Fruit fly (Drosophila melanogaster) whole organism, wandering third instar larva: ENCODE data around the gene ScsbetaA.

Experiments used
- Abd-B ChIP-seq: fragments of >200 bp; optimal IDR thresholded peaks from 2 replicates; lab custom pipeline; 2017; ENCODE audit warnings: missing biosample characterization, missing genetic modification characterization
- CG32264 ChIP-seq: fragments of 200-800 bp; sonication (Bioruptor generic); optimal IDR thresholded peaks from 2 replicates; lab custom pipeline; 2016; ENCODE audit warnings: missing biosample characterization, missing genetic modification characterization
- CG9705 ChIP-seq: fragments of 200-800 bp; sonication (Bioruptor generic); optimal IDR thresholded peaks from 2 replicates; lab custom pipeline; 2018; ENCODE audit warnings: missing biosample characterization, mild to moderate bottlenecking, missing genetic modification characterization
- CrebA ChIP-seq: fragments of 200-800 bp; sonication (Bioruptor generic); optimal IDR thresholded peaks from 2 replicates; lab custom pipeline; 2016; ENCODE audit warnings: missing biosample characterization, mild to moderate bottlenecking, missing genetic modification characterization, borderline replicate concordance
- Dfd ChIP-seq: fragments of >200 bp; optimal IDR thresholded peaks from 2 replicates; lab custom pipeline; 2017; ENCODE audit warnings: missing biosample characterization, missing genetic modification characterization
- Dif ChIP-seq: fragments of 200-275, 200-300 bp; sonication (Bioruptor generic); optimal IDR thresholded peaks from 2 replicates; lab custom pipeline; 2018; ENCODE audit warnings: missing biosample characterization, missing genetic modification characterization; ENCODE audit not compliant: partially characterized antibody
- GATAd ChIP-seq: sonication (Bioruptor generic); optimal IDR thresholded peaks from 2 replicates; lab custom pipeline; 2016; ENCODE audit warnings: missing biosample characterization, missing genetic modification characterization
- HLH106 ChIP-seq: fragments of 200-800 bp; optimal IDR thresholded peaks from 3 replicates; lab custom pipeline; 2019; ENCODE audit warnings: missing biosample characterization, mild to moderate bottlenecking, missing genetic modification characterization, moderate library complexity
- Hnf4 ChIP-seq: fragments of 200-800 bp; sonication (Bioruptor generic); optimal IDR thresholded peaks from 2 replicates; lab custom pipeline; 2016; ENCODE audit warnings: missing biosample characterization, mild to moderate bottlenecking, missing genetic modification characterization
- Hr78 ChIP-seq: fragments of >200 bp; optimal IDR thresholded peaks from 2 replicates; lab custom pipeline; 2017; ENCODE audit warnings: missing biosample characterization, missing genetic modification characterization
- Hr83 ChIP-seq: fragments of 200-300 bp; sonication (Bioruptor generic); optimal IDR thresholded peaks from 2 replicates; lab custom pipeline; 2016; ENCODE audit warnings: missing biosample characterization, mild to moderate bottlenecking, missing genetic modification characterization, moderate library complexity; ENCODE audit not compliant: poor library complexity, severe bottlenecking
- Jra ChIP-seq: sonication (Bioruptor generic); optimal IDR thresholded peaks from 2 replicates; lab custom pipeline; 2016; ENCODE audit warnings: missing biosample characterization, missing genetic modification characterization
- Mio ChIP-seq: sonication (Bioruptor generic); optimal IDR thresholded peaks from 2 replicates; lab custom pipeline; 2016; ENCODE audit warnings: missing biosample characterization, missing genetic modification characterization
- Myc ChIP-seq: fragments of >200 bp; optimal IDR thresholded peaks from 2 replicates; lab custom pipeline; 2017
- N ChIP-seq: fragments of >200 bp; optimal IDR thresholded peaks from 2 replicates; lab custom pipeline; 2018; ENCODE audit warnings: missing biosample characterization, missing external identifiers, missing genetic modification characterization
- OdsH ChIP-seq: fragments of 200-800 bp; sonication (Bioruptor generic); optimal IDR thresholded peaks from 2 replicates; lab custom pipeline; 2016; ENCODE audit warnings: missing biosample characterization, mild to moderate bottlenecking, missing genetic modification characterization
- Rel ChIP-seq, 2 experiments: fragments of 200-800 bp; sonication (Bioruptor generic) in 1 of 2; optimal IDR thresholded peaks; 2 replicates in 1 of 2; 3 replicates in 1 of 2; lab custom pipeline; 2016 to 2019; ENCODE audit warnings: mild to moderate bottlenecking in 2 of 2, missing biosample characterization in 2 of 2, missing genetic modification characterization in 2 of 2, moderate library complexity in 1 of 2
- Sp1 ChIP-seq: fragments of 200-800 bp; sonication (Bioruptor generic); optimal IDR thresholded peaks from 3 replicates; lab custom pipeline; 2019; ENCODE audit warnings: missing biosample characterization, mild to moderate bottlenecking, missing genetic modification characterization, moderate library complexity
- Vsx2 ChIP-seq: fragments of 200-300, 225-300 bp; sonication (Bioruptor generic); optimal IDR thresholded peaks from 2 replicates; lab custom pipeline; 2018; ENCODE audit warnings: missing biosample characterization, missing genetic modification characterization; ENCODE audit not compliant: partially characterized antibody
- br ChIP-seq: fragments of 200-800 bp; sonication (Bioruptor generic); optimal IDR thresholded peaks from 2 replicates; lab custom pipeline; 2016; ENCODE audit warnings: missing biosample characterization, missing genetic modification characterization
- brk ChIP-seq: fragments of 200-800 bp; sonication (Bioruptor generic); optimal IDR thresholded peaks from 2 replicates; lab custom pipeline; 2016; ENCODE audit warnings: missing biosample characterization, mild to moderate bottlenecking, missing genetic modification characterization
- dl ChIP-seq, 2 experiments: fragments of 175-275, 200-275 bp in 1 of 2; fragments of 200-275 bp in 1 of 2; sonication (Bioruptor generic); optimal IDR thresholded peaks; lab custom pipeline; 2018; ENCODE audit warnings: mild to moderate bottlenecking in 2 of 2, missing biosample characterization in 2 of 2, missing genetic modification characterization in 2 of 2, moderate library complexity in 2 of 2; ENCODE audit not compliant: partially characterized antibody in 2 of 2, insufficient read depth in 1 of 2
- dmrt93B ChIP-seq: fragments of 200-800 bp; sonication (Bioruptor generic); optimal IDR thresholded peaks from 2 replicates; lab custom pipeline; 2018; ENCODE audit warnings: missing biosample characterization, mild to moderate bottlenecking, missing genetic modification characterization
- dsf ChIP-seq: sonication (Bioruptor generic); optimal IDR thresholded peaks from 2 replicates; lab custom pipeline; 2016; ENCODE audit warnings: missing biosample characterization, missing genetic modification characterization, borderline replicate concordance
- ey ChIP-seq: fragments of 200-800 bp; sonication (Bioruptor generic); optimal IDR thresholded peaks from 2 replicates; lab custom pipeline; 2016; ENCODE audit warnings: missing biosample characterization, missing genetic modification characterization
- foxo ChIP-seq, 2 experiments: fragments of 200-800 bp; sonication (Bioruptor generic); optimal IDR thresholded peaks; 2 replicates in 1 of 2; 3 replicates in 1 of 2; lab custom pipeline; 2016 to 2017; ENCODE audit warnings: missing biosample characterization in 2 of 2, missing genetic modification characterization in 2 of 2
- fru ChIP-seq: fragments of 200-800 bp; sonication (Bioruptor generic); optimal IDR thresholded peaks from 3 replicates; lab custom pipeline; 2016; ENCODE audit warnings: missing biosample characterization, mild to moderate bottlenecking, missing genetic modification characterization
- h ChIP-seq: fragments of 200-800 bp; sonication (Bioruptor generic); optimal IDR thresholded peaks from 3 replicates; lab custom pipeline; 2016; ENCODE audit warnings: missing biosample characterization, mild to moderate bottlenecking, missing genetic modification characterization
- jim ChIP-seq: fragments of 175-275, 200-325 bp; sonication (Bioruptor generic); optimal IDR thresholded peaks from 2 replicates; lab custom pipeline; 2016; ENCODE audit warnings: missing biosample characterization, mild to moderate bottlenecking, missing genetic modification characterization
- lola ChIP-seq: fragments of >200 bp; optimal IDR thresholded peaks from 2 replicates; lab custom pipeline; 2017; ENCODE audit warnings: missing biosample characterization, missing genetic modification characterization
- pan ChIP-seq: fragments of >200 bp; optimal IDR thresholded peaks from 2 replicates; lab custom pipeline; 2017
- psq ChIP-seq: fragments of 200-800 bp; sonication (Bioruptor generic); optimal IDR thresholded peaks from 3 replicates; lab custom pipeline; 2017; ENCODE audit warnings: missing biosample characterization, mild to moderate bottlenecking, missing genetic modification characterization, moderate library complexity
- rgr ChIP-seq: fragments of 200-800 bp; sonication (Bioruptor generic); optimal IDR thresholded peaks from 3 replicates; lab custom pipeline; 2016; ENCODE audit warnings: missing biosample characterization, mild to moderate bottlenecking, missing genetic modification characterization
- sage ChIP-seq: fragments of 200-800 bp; sonication (Bioruptor generic); optimal IDR thresholded peaks from 2 replicates; lab custom pipeline; 2016; ENCODE audit warnings: missing biosample characterization, mild to moderate bottlenecking, missing genetic modification characterization
- sv ChIP-seq: fragments of 200-800 bp; sonication (Bioruptor generic); optimal IDR thresholded peaks from 3 replicates; lab custom pipeline; 2016; ENCODE audit warnings: missing biosample characterization, missing genetic modification characterization
- tai ChIP-seq: sonication (Bioruptor generic); optimal IDR thresholded peaks from 2 replicates; lab custom pipeline; 2016; ENCODE audit warnings: missing biosample characterization, missing genetic modification characterization
- usp ChIP-seq: fragments of >200 bp; optimal IDR thresholded peaks from 2 replicates; lab custom pipeline; 2017; ENCODE audit warnings: missing biosample characterization, missing genetic modification characterization
- woc ChIP-seq: sonication (Bioruptor generic); optimal IDR thresholded peaks from 2 replicates; lab custom pipeline; 2016; ENCODE audit warnings: missing biosample characterization, mild to moderate bottlenecking, missing genetic modification characterization

ScsbetaA gene

dm6 chr3R:8930165-8931063 lies 8.1 kb upstream of the ScsbetaA start:
- TF ChIP-seq CrebA (GFP tag; lab: Kevin White, UChicago) (no peak), Hnf4 (GFP tag; lab: Kevin White, UChicago) (no peak), Sp1 (GFP tag; lab: Kevin White, UChicago) (peak; percentile 59), tai (GFP tag; lab: Kevin White, UChicago) (no peak), GATAd (GFP tag; lab: Kevin White, UChicago) (no peak), Hr78 (GFP tag; lab: Kevin White, UChicago) (no peak), fru (peak; percentile 68), jim (GFP tag; lab: Kevin White, UChicago) (no peak), Mio (GFP tag; lab: Kevin White, UChicago) (no peak), usp (GFP tag; lab: Kevin White, UChicago) (no peak), brk (GFP tag; lab: Kevin White, UChicago) (no peak), Hr83 (GFP tag; lab: Kevin White, UChicago) (no peak), Rel (GFP tag; optimal IDR thresholded peaks at IDR 0.05; lab: Kevin White, UChicago) (no peak), Rel (tag; optimal IDR thresholded peaks at IDR 0.05; lab: Kevin White, UChicago) (peak; percentile 0), foxo (GFP tag; optimal IDR thresholded peaks at IDR 0.05; lab: Kevin White, UChicago) (peak in 1 of 2 experiments; percentile 35), ey (GFP tag; lab: Kevin White, UChicago) (peak; percentile 44), h (GFP tag; lab: Kevin White, UChicago) (peak; percentile 43), lola (GFP tag; lab: Kevin White, UChicago) (no peak), sage (GFP tag; lab: Kevin White, UChicago) (no peak), Abd-B (GFP tag; lab: Kevin White, UChicago) (no peak), N (no peak), dmrt93B (GFP tag; lab: Kevin White, UChicago) (no peak), CG9705 (GFP tag; lab: Kevin White, UChicago) (no peak), br (GFP tag; lab: Kevin White, UChicago) (peak; percentile 9), pan (no peak), OdsH (no peak), Jra (GFP tag; lab: Kevin White, UChicago) (no peak), sv (GFP tag; lab: Kevin White, UChicago) (no peak), HLH106 (tag; lab: Kevin White, UChicago) (peak; percentile 49), rgr (GFP tag; lab: Kevin White, UChicago) (peak; percentile 43), dl (GFP tag; optimal IDR thresholded peaks at IDR 0.05; lab: Kevin White, UChicago; ENCODE audit: insufficient read depth in 1 of 2, partially characterized antibody in 2 of 2) (no peak), CG32264 (GFP tag; lab: Kevin White, UChicago) (no peak), Dif (GFP tag; lab: Kevin White, UChicago) (no peak), woc (GFP tag; lab: Kevin White, UChicago) (peak; percentile 24), Dfd (GFP tag; lab: Kevin White, UChicago) (no peak), dsf (GFP tag; lab: Kevin White, UChicago) (no peak), Myc (no peak), psq (no peak), Vsx2 (GFP tag; lab: Kevin White, UChicago) (no peak)

DNA sequence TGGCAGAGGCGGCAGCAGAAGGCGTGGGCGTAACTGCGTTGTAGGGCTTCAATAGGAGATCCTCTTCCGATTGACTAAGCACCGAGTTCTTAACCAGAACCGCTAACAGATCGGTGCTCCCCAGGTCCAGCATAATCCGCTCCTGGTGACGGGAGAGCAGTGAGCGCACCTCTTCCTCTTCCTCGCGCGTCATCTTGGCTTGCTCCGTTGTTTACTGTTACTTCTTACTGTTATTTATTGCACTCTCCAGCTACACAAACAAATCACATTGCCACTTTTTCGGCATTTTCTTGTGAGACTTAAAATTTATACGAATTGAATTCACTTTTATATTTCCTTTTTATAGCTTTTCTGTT lies 7.5 kb upstream of the ScsbetaA start:
- TF ChIP-seq GATAd (GFP tag; lab: Kevin White, UChicago) (no peak), tai (GFP tag; lab: Kevin White, UChicago) (no peak), sage (GFP tag; lab: Kevin White, UChicago) (no peak), Myc (no peak), foxo (GFP tag; optimal IDR thresholded peaks at IDR 0.05; lab: Kevin White, UChicago) (no peak), HLH106 (tag; lab: Kevin White, UChicago) (no peak), CrebA (GFP tag; lab: Kevin White, UChicago) (no peak), dl (GFP tag; optimal IDR thresholded peaks at IDR 0.05; lab: Kevin White, UChicago; ENCODE audit: insufficient read depth in 1 of 2, partially characterized antibody in 2 of 2) (no peak), dsf (GFP tag; lab: Kevin White, UChicago) (no peak), CG9705 (GFP tag; lab: Kevin White, UChicago) (no peak)
